Fruit fly (Drosophila melanogaster) whole organism, pupa: ENCODE data around the gene Sdic1.

Experiments used
- CG12605 ChIP-seq: fragments of 200-800 bp; sonication (Bioruptor generic); IDR thresholded peaks from 2 replicates; pipeline ENCODE4 v1.3.6; 2022; ENCODE audit warnings: missing biosample characterization, missing genetic modification characterization
- CG13204 ChIP-seq: fragments of 200-800 bp; sonication (Bioruptor generic); optimal IDR thresholded peaks from 2 replicates; lab custom pipeline; 2018; ENCODE audit warnings: missing biosample characterization, mild to moderate bottlenecking, missing genetic modification characterization, moderate library complexity
- CG14655 ChIP-seq: fragments of 200-800 bp; sonication (Bioruptor generic); optimal IDR thresholded peaks from 3 replicates; lab custom pipeline; 2017; ENCODE audit warnings: mild to moderate bottlenecking, missing biosample characterization, missing genetic modification reagents, missing genetic modification characterization
- CG15710 ChIP-seq: fragments of 200-800 bp; sonication (Bioruptor generic); optimal IDR thresholded peaks from 2 replicates; lab custom pipeline; 2018; ENCODE audit warnings: missing biosample characterization, mild to moderate bottlenecking, missing genetic modification characterization, moderate library complexity
- CG17806 ChIP-seq: fragments of 200-800 bp; sonication (Bioruptor generic); optimal IDR thresholded peaks from 2 replicates; lab custom pipeline; 2018; ENCODE audit warnings: missing biosample characterization, mild to moderate bottlenecking, missing genetic modification characterization, moderate library complexity
- CG34367 ChIP-seq: fragments of 200-800 bp; sonication (Bioruptor generic); optimal IDR thresholded peaks from 2 replicates; lab custom pipeline; 2018; ENCODE audit warnings: missing biosample characterization, mild to moderate bottlenecking, missing genetic modification characterization
- CG4496 ChIP-seq: fragments of 200-800 bp; sonication (Bioruptor generic); IDR thresholded peaks from 3 replicates; pipeline ENCODE4 v1.3.6; 2022; ENCODE audit warnings: missing biosample characterization, missing genetic modification characterization
- CG9948 ChIP-seq: fragments of 200-800 bp; sonication (Bioruptor generic); optimal IDR thresholded peaks from 2 replicates; lab custom pipeline; 2018; ENCODE audit warnings: missing biosample characterization, mild to moderate bottlenecking, missing genetic modification characterization, moderate library complexity
- D1 ChIP-seq: fragments of 200-800 bp; sonication (Bioruptor generic); optimal IDR thresholded peaks from 2 replicates; lab custom pipeline; 2018; ENCODE audit warnings: missing biosample characterization, mild to moderate bottlenecking, missing genetic modification characterization, moderate library complexity
- Ets98B ChIP-seq: fragments of 200-800 bp; sonication (Bioruptor generic); IDR thresholded peaks from 2 replicates; pipeline ENCODE4 v1.3.6; 2022; ENCODE audit warnings: missing biosample characterization, missing genetic modification characterization
- Pif1A ChIP-seq: fragments of 200-800 bp; sonication (Bioruptor generic); optimal IDR thresholded peaks from 3 replicates; lab custom pipeline; 2016; ENCODE audit warnings: missing biosample characterization, missing genetic modification characterization
- Snoo ChIP-seq: fragments of 200-800 bp; sonication (Bioruptor generic); optimal IDR thresholded peaks from 3 replicates; lab custom pipeline; 2017; ENCODE audit warnings: missing biosample characterization, mild to moderate bottlenecking, missing genetic modification characterization, inconsistent platforms
- fd96Ca ChIP-seq: fragments of 200-800 bp; sonication (Bioruptor generic); IDR thresholded peaks from 3 replicates; pipeline ENCODE4 v1.3.6; 2022; ENCODE audit warnings: missing biosample characterization, missing genetic modification characterization
- rn ChIP-seq: fragments of 200-800 bp; sonication (Bioruptor generic); IDR thresholded peaks from 2 replicates; pipeline ENCODE4 v1.3.6; 2022; ENCODE audit warnings: missing biosample characterization, missing genetic modification characterization

DNA sequence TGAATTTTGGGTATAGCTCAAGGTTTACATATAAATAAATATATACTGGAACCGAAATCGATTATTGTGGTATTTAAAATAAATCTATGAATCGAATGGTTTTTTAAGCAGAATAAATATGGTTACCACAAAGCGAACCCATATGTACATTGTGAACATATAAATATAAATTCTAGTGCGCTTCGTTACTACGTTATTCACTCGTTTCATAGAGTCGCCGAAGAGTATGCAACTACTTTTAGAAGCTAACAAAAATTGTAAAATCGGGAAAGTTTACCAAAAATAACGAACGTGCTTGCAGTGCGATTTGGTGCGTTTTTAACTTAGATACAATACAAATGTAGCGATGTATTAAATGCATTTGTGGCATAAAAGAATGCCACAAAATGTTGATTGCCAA lies 22.5 kb downstream of the Sdic1 start:
- no peak for TF ChIP-seq CG15710
- no peak for TF ChIP-seq CG12605 (GFP tag; lab: Robert Waterston, UW)
- no peak for TF ChIP-seq CG13204 (GFP tag; lab: Kevin White, UChicago)
- TF ChIP-seq fd96Ca (GFP tag; lab: Robert Waterston, UW): no peak
- no peak for TF ChIP-seq rn (GFP tag; lab: Robert Waterston, UW)
- TF ChIP-seq CG34367: no peak
- no peak for TF ChIP-seq Snoo (tag; lab: Kevin White, UChicago)
- no peak for TF ChIP-seq CG14655 (GFP tag; lab: Kevin White, UChicago)
- no peak for TF ChIP-seq Pif1A
- TF ChIP-seq CG4496: no peak
- no peak for TF ChIP-seq D1 (tag; lab: Kevin White, UChicago)
- no peak for TF ChIP-seq CG9948 (tag; lab: Kevin White, UChicago)
- no peak for TF ChIP-seq Ets98B (GFP tag; lab: Robert Waterston, UW)
- TF ChIP-seq CG17806 (tag; lab: Kevin White, UChicago): no peak
